Fruit fly (Drosophila melanogaster) whole organism, embryonic: ENCODE measurements around the gene CG3036.

Experiments
- B-H1 ChIP-seq: fragments of 200-800 bp; sonication (Bioruptor generic); IDR thresholded peaks from 3 replicates; pipeline ENCODE4 v1.3.6; 2022; ENCODE audit warnings: missing biosample characterization, missing genetic modification characterization
- CG10274 ChIP-seq: fragments of 200-800 bp; sonication (Bioruptor generic); optimal IDR thresholded peaks from 3 replicates; lab custom pipeline; 2017; ENCODE audit warnings: missing biosample characterization, mild to moderate bottlenecking, missing genetic modification characterization
- CG10565 ChIP-seq: fragments of 200-800 bp; sonication (Bioruptor generic); optimal IDR thresholded peaks from 3 replicates; lab custom pipeline; 2016; ENCODE audit warnings: missing biosample characterization, mild to moderate bottlenecking, missing genetic modification characterization
- CG10654 ChIP-seq: fragments of 200-800 bp; sonication (Bioruptor generic); optimal IDR thresholded peaks from 2 replicates; lab custom pipeline; 2016; ENCODE audit warnings: missing biosample characterization, missing genetic modification characterization
- CG11085 ChIP-seq: fragments of 200-800 bp; sonication (Bioruptor generic); IDR thresholded peaks from 2 replicates; pipeline ENCODE4 v1.3.6; 2022; ENCODE audit warnings: missing biosample characterization, missing genetic modification characterization
- CG11398 ChIP-seq: fragments of 200-800 bp; sonication (Bioruptor generic); optimal IDR thresholded peaks from 2 replicates; lab custom pipeline; 2016; ENCODE audit warnings: missing biosample characterization, missing genetic modification characterization
- CG11504 ChIP-seq: fragments of 200-800 bp; sonication (Bioruptor generic); optimal IDR thresholded peaks from 3 replicates; lab custom pipeline; 2019; ENCODE audit warnings: missing biosample characterization, mild to moderate bottlenecking, missing genetic modification characterization, moderate library complexity
- CG12219 ChIP-seq: fragments of 200-800 bp; sonication (Bioruptor generic); optimal IDR thresholded peaks from 3 replicates; lab custom pipeline; 2018; ENCODE audit warnings: missing biosample characterization, mild to moderate bottlenecking, missing genetic modification characterization
- CG14050 ChIP-seq: fragments of 200-800 bp; sonication (Bioruptor generic); IDR thresholded peaks from 3 replicates; pipeline ENCODE4 v1.3.6; 2022; ENCODE audit warnings: missing biosample characterization, missing genetic modification characterization
- CG1647 ChIP-seq: fragments of 200-800 bp; sonication (Bioruptor generic); optimal IDR thresholded peaks from 3 replicates; lab custom pipeline; 2016; ENCODE audit warnings: missing biosample characterization, missing genetic modification characterization
- CG17328 ChIP-seq: fragments of 200-800 bp; sonication (Bioruptor generic); IDR thresholded peaks from 2 replicates; pipeline ENCODE4 v1.3.6; 2022; ENCODE audit warnings: missing biosample characterization, missing genetic modification characterization
- CG3065 ChIP-seq: fragments of 200-800 bp; sonication (Bioruptor generic); optimal IDR thresholded peaks from 2 replicates; lab custom pipeline; 2016; ENCODE audit warnings: missing biosample characterization, missing genetic modification characterization
- CG32532 ChIP-seq: fragments of 200-800 bp; sonication (Bioruptor generic); IDR thresholded peaks from 2 replicates; pipeline ENCODE4 v1.3.6; 2022; ENCODE audit warnings: missing biosample characterization, missing genetic modification characterization
- CG33557 ChIP-seq: fragments of 200-800 bp; sonication (Bioruptor generic); optimal IDR thresholded peaks from 2 replicates; lab custom pipeline; 2019; ENCODE audit warnings: missing biosample characterization, mild to moderate bottlenecking, missing genetic modification characterization, moderate library complexity
- CG34376 ChIP-seq: fragments of 200-800 bp; sonication (Bioruptor generic); optimal IDR thresholded peaks from 2 replicates; lab custom pipeline; 2018; ENCODE audit warnings: missing biosample characterization, mild to moderate bottlenecking, missing genetic modification characterization
- CG4820 ChIP-seq: fragments of 200-800 bp; sonication (Bioruptor generic); optimal IDR thresholded peaks from 3 replicates; lab custom pipeline; 2016; ENCODE audit warnings: missing biosample characterization, missing genetic modification characterization
- CG6654 ChIP-seq: fragments of 200-800 bp; sonication (Bioruptor generic); optimal IDR thresholded peaks from 2 replicates; lab custom pipeline; 2017; ENCODE audit warnings: missing biosample characterization, mild to moderate bottlenecking, missing genetic modification characterization
- CG7372 ChIP-seq: fragments of 200-800 bp; sonication (Bioruptor generic); IDR thresholded peaks from 2 replicates; pipeline ENCODE4 v1.3.6; 2022; ENCODE audit warnings: missing biosample characterization, missing genetic modification characterization
- CG8089 ChIP-seq: fragments of 200-800 bp; sonication (Bioruptor generic); optimal IDR thresholded peaks from 3 replicates; lab custom pipeline; 2016; ENCODE audit warnings: missing biosample characterization, missing genetic modification characterization
- D ChIP-seq, 2 experiments: fragments of 200-800 bp in 1 of 2; fragments of >200 bp in 1 of 2; sonication (Bioruptor generic) in 1 of 2; optimal IDR thresholded peaks; 2 replicates in 1 of 2; 3 replicates in 1 of 2; lab custom pipeline; 2017; ENCODE audit warnings: mild to moderate bottlenecking in 1 of 2, missing biosample characterization in 1 of 2, missing genetic modification characterization in 1 of 2, missing genetic modification reagents in 1 of 2
- D19A ChIP-seq: fragments of 200-800 bp; optimal IDR thresholded peaks from 3 replicates; lab custom pipeline; 2019; ENCODE audit warnings: missing biosample characterization, mild to moderate bottlenecking, missing genetic modification characterization, moderate library complexity
- Dad ChIP-seq: fragments of 200-800 bp; sonication (Bioruptor generic); optimal IDR thresholded peaks from 3 replicates; lab custom pipeline; 2016; ENCODE audit warnings: missing biosample characterization, missing genetic modification characterization
- Dbx ChIP-seq: fragments of 200-800 bp; sonication (Bioruptor generic); IDR thresholded peaks from 3 replicates; pipeline ENCODE4 v1.3.6; 2022; ENCODE audit warnings: missing biosample characterization, missing genetic modification characterization
- Dref ChIP-seq: fragments of 200-800 bp; sonication (Bioruptor generic); IDR thresholded peaks from 2 replicates; pipeline ENCODE4 v1.3.6; 2022; ENCODE audit warnings: missing biosample characterization, missing genetic modification characterization
- HLHmδ ChIP-seq: fragments of 200-800 bp; sonication (Bioruptor generic); optimal IDR thresholded peaks from 2 replicates; lab custom pipeline; 2018; ENCODE audit warnings: missing biosample characterization, mild to moderate bottlenecking, missing genetic modification characterization, moderate library complexity
- HmgD ChIP-seq: fragments of 200-800 bp; sonication (Bioruptor generic); optimal IDR thresholded peaks from 3 replicates; lab custom pipeline; 2016; ENCODE audit warnings: missing biosample characterization, missing genetic modification characterization
- HmgZ ChIP-seq: fragments of 200-800 bp; sonication (Bioruptor generic); optimal IDR thresholded peaks from 2 replicates; lab custom pipeline; 2018; ENCODE audit warnings: missing biosample characterization, mild to moderate bottlenecking, missing genetic modification characterization
- Mes4 ChIP-seq: fragments of 200-800 bp; sonication (Bioruptor generic); optimal IDR thresholded peaks from 2 replicates; lab custom pipeline; 2016; ENCODE audit warnings: missing biosample characterization, missing genetic modification characterization
- NC2α ChIP-seq: fragments of 200-800 bp; sonication (Bioruptor generic); optimal IDR thresholded peaks from 2 replicates; lab custom pipeline; 2016; ENCODE audit warnings: missing biosample characterization, missing genetic modification characterization
- Poxn ChIP-seq: fragments of 200-800 bp; sonication (Bioruptor generic); IDR thresholded peaks from 2 replicates; pipeline ENCODE4 v1.3.6; 2022; ENCODE audit warnings: missing biosample characterization, missing genetic modification characterization
- Sry-δ ChIP-seq: fragments of 200-800 bp; sonication (Bioruptor generic); optimal IDR thresholded peaks from 2 replicates; lab custom pipeline; 2016; ENCODE audit warnings: missing biosample characterization, missing genetic modification characterization
- ato ChIP-seq: fragments of 200-800 bp; sonication (Bioruptor generic); IDR thresholded peaks from 2 replicates; pipeline ENCODE4 v1.3.6; 2022; ENCODE audit warnings: missing biosample characterization, missing genetic modification characterization; ENCODE audit not compliant: partially characterized antibody
- bowl ChIP-seq: fragments of 200-800 bp; sonication (Bioruptor generic); IDR thresholded peaks from 2 replicates; pipeline ENCODE4 v1.3.6; 2022; ENCODE audit warnings: missing biosample characterization, missing genetic modification characterization
- cato ChIP-seq: fragments of 200-800 bp; sonication (Bioruptor generic); optimal IDR thresholded peaks from 2 replicates; lab custom pipeline; 2016; ENCODE audit warnings: missing biosample characterization, missing genetic modification characterization, borderline replicate concordance
- danr ChIP-seq: fragments of 200-800 bp; sonication (Bioruptor generic); IDR thresholded peaks from 2 replicates; pipeline ENCODE4 v1.3.6; 2022; ENCODE audit warnings: missing biosample characterization, missing genetic modification characterization
- dimm ChIP-seq: fragments of 200-800 bp; sonication (Bioruptor generic); IDR thresholded peaks from 2 replicates; pipeline ENCODE4 v1.3.6; 2022; ENCODE audit warnings: missing biosample characterization, missing genetic modification characterization
- dmrt11E ChIP-seq: fragments of 200-800 bp; sonication (Bioruptor generic); optimal IDR thresholded peaks from 3 replicates; lab custom pipeline; 2018; ENCODE audit warnings: missing biosample characterization, mild to moderate bottlenecking, missing genetic modification characterization, moderate library complexity
- dpn ChIP-seq, 2 experiments: fragments of 200-800 bp; sonication (Bioruptor generic); optimal IDR thresholded peaks; 3 replicates each; lab custom pipeline; 2016; ENCODE audit warnings: missing biosample characterization in 2 of 2, missing genetic modification characterization in 2 of 2
- dysf ChIP-seq: fragments of 200-800 bp; sonication (Bioruptor generic); IDR thresholded peaks from 3 replicates; pipeline ENCODE4 v1.3.6; 2022; ENCODE audit warnings: missing biosample characterization, missing genetic modification characterization
- ems ChIP-seq: fragments of 200-800 bp; sonication (Bioruptor generic); optimal IDR thresholded peaks from 3 replicates; lab custom pipeline; 2016; ENCODE audit warnings: missing biosample characterization, missing genetic modification characterization
- fru ChIP-seq: fragments of >200 bp; optimal IDR thresholded peaks from 2 replicates; lab custom pipeline; 2017
- hkb ChIP-seq, 2 experiments: fragments of 200-800 bp in 1 of 2; fragments of >200 bp in 1 of 2; sonication (Bioruptor generic) in 1 of 2; IDR thresholded peaks in 1 of 2; optimal IDR thresholded peaks in 1 of 2; 2 replicates each; pipeline versions ENCODE4 v1.3.6 to Lab custom; 2017 to 2022; ENCODE audit warnings: missing biosample characterization in 1 of 2, missing genetic modification characterization in 1 of 2
- kay ChIP-seq: fragments of 200-800 bp; sonication (Bioruptor generic); optimal IDR thresholded peaks from 2 replicates; lab custom pipeline; 2016; ENCODE audit warnings: missing biosample characterization, missing genetic modification characterization
- lov ChIP-seq, 2 experiments: fragments of 200-800 bp in 1 of 2; fragments of >200 bp in 1 of 2; sonication (Bioruptor generic) in 1 of 2; IDR thresholded peaks in 1 of 2; optimal IDR thresholded peaks in 1 of 2; 2 replicates in 1 of 2; 3 replicates in 1 of 2; pipeline versions ENCODE4 v1.3.6 to Lab custom; 2017 to 2022; ENCODE audit warnings: missing biosample characterization in 1 of 2, missing genetic modification characterization in 1 of 2
- onecut ChIP-seq: fragments of 200-800 bp; sonication (Bioruptor generic); IDR thresholded peaks from 2 replicates; pipeline ENCODE4 v1.3.6; 2022; ENCODE audit warnings: missing biosample characterization, missing genetic modification characterization
- peb ChIP-seq: fragments of 200-800 bp; sonication (Bioruptor generic); IDR thresholded peaks from 2 replicates; pipeline ENCODE4 v1.3.6; 2022; ENCODE audit warnings: missing biosample characterization, missing genetic modification characterization
- pzg ChIP-seq: fragments of 200-800 bp; sonication (Bioruptor generic); optimal IDR thresholded peaks from 3 replicates; lab custom pipeline; 2018; ENCODE audit warnings: missing biosample characterization, mild to moderate bottlenecking, missing genetic modification characterization, moderate library complexity
- sens-2 ChIP-seq: fragments of 200-800 bp; sonication (Bioruptor generic); IDR thresholded peaks from 2 replicates; pipeline ENCODE4 v1.3.6; 2022; ENCODE audit warnings: missing biosample characterization, missing genetic modification characterization
- sr ChIP-seq: fragments of 200-800 bp; sonication (Bioruptor generic); IDR thresholded peaks from 3 replicates; pipeline ENCODE4 v1.3.6; 2022; ENCODE audit warnings: missing biosample characterization, missing genetic modification characterization
- sug ChIP-seq: fragments of 200-800 bp; optimal IDR thresholded peaks from 2 replicates; lab custom pipeline; 2019; ENCODE audit warnings: missing biosample characterization, mild to moderate bottlenecking, missing genetic modification characterization, moderate library complexity
- tna ChIP-seq: fragments of 200-800 bp; sonication (Bioruptor generic); IDR thresholded peaks from 2 replicates; pipeline ENCODE4 v1.3.6; 2022; ENCODE audit warnings: missing biosample characterization, missing genetic modification characterization; ENCODE audit not compliant: partially characterized antibody

The CG3036 gene

DNA sequence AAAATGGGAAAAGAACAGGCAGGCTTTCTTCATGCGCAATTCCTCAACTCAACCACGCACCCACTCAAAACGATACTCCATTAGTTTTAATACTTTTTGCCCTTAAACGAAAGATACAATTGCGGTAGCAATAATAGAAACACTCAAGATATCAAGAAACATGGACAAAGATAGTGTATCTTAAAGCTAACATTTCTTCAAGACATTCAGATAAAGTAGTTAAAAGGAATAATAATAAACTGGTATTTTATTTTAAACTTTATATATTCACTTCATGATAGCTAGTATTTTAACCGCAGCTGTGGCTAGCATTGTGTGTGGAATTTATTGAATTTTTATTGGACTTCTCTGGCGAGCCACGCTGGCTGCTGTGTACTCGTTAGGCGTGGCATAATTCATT is 35.8 kb upstream of the CG3036 start (continued):
- TF ChIP-seq bowl (GFP tag; lab: Robert Waterston, UW) (peak; percentile 31; the same call in 1 of the 2 replicates), CG14050 (peak; percentile 43; the same call in 1 of the 3 replicates), CG12219 (GFP tag; lab: Kevin White, UChicago) (peak; percentile 58), HmgD (no peak), CG32532 (peak; percentile 36; the same call in 1 of the 2 replicates), CG7372 (GFP tag; lab: Robert Waterston, UW) (peak; percentile 59; the same call in 1 of the 2 replicates), D (optimal IDR thresholded peaks at IDR 0.05; lab: Kevin White, UChicago) (no peak), D (GFP tag; optimal IDR thresholded peaks at IDR 0.05; lab: Kevin White, UChicago) (peak; percentile 61), cato (GFP tag; lab: Kevin White, UChicago) (no peak), Dref (no peak), CG11085 (no peak), sr (GFP tag; lab: Robert Waterston, UW) (no peak), CG10274 (GFP tag; lab: Kevin White, UChicago) (no peak), CG4820 (GFP tag; lab: Kevin White, UChicago) (peak; percentile 6), Dad (GFP tag; lab: Kevin White, UChicago) (no peak), CG33557 (GFP tag; lab: Kevin White, UChicago) (no peak), peb (GFP tag; lab: Robert Waterston, UW) (no peak), ato (GFP tag; lab: Robert Waterston, UW) (no peak), CG11398 (GFP tag; lab: Kevin White, UChicago) (no peak), CG34376 (no peak), ems (GFP tag; lab: Kevin White, UChicago) (no peak), dimm (GFP tag; lab: Robert Waterston, UW) (no peak), D19A (tag; lab: Kevin White, UChicago) (peak; percentile 50), tna (GFP tag; lab: Robert Waterston, UW) (no peak), Dbx (GFP tag; lab: Robert Waterston, UW) (0 out of 3 replicates have a peak, but pooled peaks have one; percentile 29), Mes4 (GFP tag; lab: Kevin White, UChicago) (no peak), CG1647 (GFP tag; lab: Kevin White, UChicago) (no peak), CG10654 (GFP tag; lab: Kevin White, UChicago) (peak; percentile 46), onecut (peak; percentile 56), dmrt11E (tag; lab: Kevin White, UChicago) (peak; percentile 66), CG8089 (GFP tag; lab: Kevin White, UChicago) (no peak), CG6654 (GFP tag; lab: Kevin White, UChicago) (no peak), dysf (GFP tag; lab: Robert Waterston, UW) (peak; percentile 52; the same call in 1 of the 3 replicates), B-H1 (GFP tag; lab: Robert Waterston, UW) (peak; percentile 52), Poxn (GFP tag; lab: Robert Waterston, UW) (no peak), CG3065 (GFP tag; lab: Kevin White, UChicago) (no peak), dpn (GFP tag; optimal IDR thresholded peaks at IDR 0.05; lab: Kevin White, UChicago) (peak in 1 of 2 experiments; percentile 43), HLHmδ (GFP tag; lab: Kevin White, UChicago) (no peak), hkb (optimal IDR thresholded peaks at IDR 0.05; lab: Kevin White, UChicago) (no peak), hkb (GFP tag; IDR thresholded peaks at IDR 0.05; lab: Robert Waterston, UW) (peak; percentile 68), NC2α (GFP tag; lab: Kevin White, UChicago) (no peak), sens-2 (GFP tag; lab: Robert Waterston, UW) (peak; percentile 53; the same call in 1 of the 2 replicates), lov (optimal IDR thresholded peaks at IDR 0.05; lab: Kevin White, UChicago) (no peak), lov (GFP tag; IDR thresholded peaks at IDR 0.05; lab: Robert Waterston, UW) (no peak), CG11504 (tag; lab: Kevin White, UChicago) (peak; percentile 73), CG10565 (no peak), fru (no peak), sug (tag; lab: Kevin White, UChicago) (no peak), pzg (GFP tag; lab: Kevin White, UChicago) (no peak), kay (GFP tag; lab: Kevin White, UChicago) (no peak), Sry-δ (GFP tag; lab: Kevin White, UChicago) (no peak), danr (GFP tag; lab: Robert Waterston, UW) (peak; percentile 49; the same call in 1 of the 2 replicates), CG17328 (peak; percentile 74), HmgZ (tag; lab: Kevin White, UChicago) (peak; percentile 35)
